Fruit fly (Drosophila melanogaster): ENCODE results near the gene Gs1.

Gs1 gene

DNA sequence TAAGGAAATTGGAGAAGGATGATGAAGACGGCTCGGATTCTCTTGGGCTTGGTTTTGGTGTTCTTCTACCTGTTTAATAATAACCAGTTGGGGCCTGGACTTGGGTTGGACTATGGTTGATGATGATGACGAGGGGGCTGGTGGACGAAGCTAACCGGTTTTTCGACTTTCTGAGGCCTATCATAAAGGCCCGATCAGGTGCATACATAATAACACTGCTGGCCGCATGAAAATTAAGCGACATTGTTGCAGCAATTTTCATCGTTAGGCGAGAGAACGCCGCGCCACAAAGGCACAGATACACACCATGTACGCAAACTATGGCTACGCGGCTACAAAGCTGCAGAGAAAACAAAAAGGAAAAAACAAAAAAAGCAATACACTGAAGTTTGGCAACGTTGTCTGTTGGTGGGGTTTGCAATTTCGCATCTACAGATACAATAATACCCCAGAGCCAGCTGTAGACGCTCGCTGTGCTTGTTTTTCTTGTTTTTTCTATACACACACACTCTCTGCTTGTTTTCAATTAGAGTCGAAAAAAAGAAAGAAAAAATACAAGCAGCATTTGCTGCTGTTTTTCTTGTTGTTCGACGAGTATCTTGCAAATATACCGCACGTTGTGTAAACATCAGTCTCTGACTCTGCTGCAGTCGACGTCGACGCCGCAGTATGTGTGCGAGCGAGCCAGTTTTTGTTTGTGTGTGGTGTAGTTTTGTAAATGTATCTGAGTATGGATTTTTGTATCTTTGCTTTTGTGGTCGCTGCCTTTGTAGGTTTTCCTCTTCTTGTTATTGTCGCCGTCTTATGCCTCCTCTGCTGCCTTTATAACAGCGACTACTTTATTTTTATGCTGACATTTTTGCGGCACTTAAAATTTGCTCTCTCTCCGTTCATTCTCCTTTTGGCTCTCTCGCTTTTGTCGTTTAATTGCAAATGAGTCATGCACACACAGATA, 34.5 kb downstream of the Gs1 start (continued):
- peak; percentile 90 for TF ChIP-seq CG4328 (GFP tag; optimal IDR thresholded peaks at IDR 0.05)
- TF ChIP-seq sens-2 (GFP tag; IDR thresholded peaks at IDR 0.05): no peak
- peak; percentile 88 for TF ChIP-seq CrebB (tag; optimal IDR thresholded peaks at IDR 0.05)
- TF ChIP-seq CG7556 (GFP tag; optimal IDR thresholded peaks at IDR 0.05): peak; percentile 80
- TF ChIP-seq disco-r (GFP tag; optimal IDR thresholded peaks at IDR 0.05): peak; percentile 41
- TF ChIP-seq Dbx (GFP tag; IDR thresholded peaks at IDR 0.05): no peak
- no peak for TF ChIP-seq Dref (GFP tag; IDR thresholded peaks at IDR 0.05)
- TF ChIP-seq emc (GFP tag; optimal IDR thresholded peaks at IDR 0.05): no peak
- TF ChIP-seq Antp (GFP tag; optimal IDR thresholded peaks at IDR 0.05): no peak
- peak; percentile 69 for TF ChIP-seq CG11398 (GFP tag; optimal IDR thresholded peaks at IDR 0.05)
- peak; percentile 67 for TF ChIP-seq CG15269 (tag; optimal IDR thresholded peaks at IDR 0.05)
- TF ChIP-seq lov (optimal IDR thresholded peaks at IDR 0.05): no peak
- no peak for TF ChIP-seq lov (GFP tag; IDR thresholded peaks at IDR 0.05)
- peak; percentile 71 for TF ChIP-seq CG11723 (GFP tag; optimal IDR thresholded peaks at IDR 0.05)
- peak; percentile 72 for TF ChIP-seq gro (GFP tag; optimal IDR thresholded peaks at IDR 0.05)
- TF ChIP-seq CG3065 (GFP tag; optimal IDR thresholded peaks at IDR 0.05): peak; percentile 26
- no peak for TF ChIP-seq tup (GFP tag; optimal IDR thresholded peaks at IDR 0.05)
- peak; percentile 64 for TF ChIP-seq bcd (GFP tag; optimal IDR thresholded peaks at IDR 0.05)
- TF ChIP-seq otp (GFP tag; IDR thresholded peaks at IDR 0.05): no peak
- no peak for TF ChIP-seq fd96Cb (tag; optimal IDR thresholded peaks at IDR 0.05)
- no peak for TF ChIP-seq Adf1 (GFP tag; IDR thresholded peaks at IDR 0.05)
- TF ChIP-seq D19B (GFP tag; optimal IDR thresholded peaks at IDR 0.05): peak; percentile 37
- TF ChIP-seq Opbp (GFP tag; IDR thresholded peaks at IDR 0.05; ENCODE audit: partially characterized antibody): no peak
- TF ChIP-seq Sox100B (GFP tag; optimal IDR thresholded peaks at IDR 0.05): peak; percentile 74
- TF ChIP-seq CG10565 (GFP tag; optimal IDR thresholded peaks at IDR 0.05): no peak
- no peak for TF ChIP-seq CG16813 (GFP tag; IDR thresholded peaks at IDR 0.05; ENCODE audit: partially characterized antibody)
- peak; percentile 12 for TF ChIP-seq ewg (GFP tag; optimal IDR thresholded peaks at IDR 0.05)
- TF ChIP-seq CG1603 (tag; optimal IDR thresholded peaks at IDR 0.05): peak; percentile 54
- peak; percentile 37 for TF ChIP-seq CG12942 (GFP tag; optimal IDR thresholded peaks at IDR 0.05)
- peak; percentile 36 for TF ChIP-seq sima (GFP tag; optimal IDR thresholded peaks at IDR 0.05)
- TF ChIP-seq CG13287 (GFP tag; IDR thresholded peaks at IDR 0.05; ENCODE audit: partially characterized antibody): no peak
- peak; percentile 85 for TF ChIP-seq pros (GFP tag; optimal IDR thresholded peaks at IDR 0.05)
- no peak for TF ChIP-seq CG43689 (GFP tag; IDR thresholded peaks at IDR 0.05)
- TF ChIP-seq tgo (GFP tag; IDR thresholded peaks at IDR 0.05): no peak
- no peak for TF ChIP-seq Oaz (GFP tag; IDR thresholded peaks at IDR 0.05)
- TF ChIP-seq CkIIα-i1 (GFP tag; IDR thresholded peaks at IDR 0.05): no peak
- TF ChIP-seq CG2129 (GFP tag; IDR thresholded peaks at IDR 0.05; ENCODE audit: partially characterized antibody): no peak
- peak; percentile 97 for TF ChIP-seq corto (GFP tag; optimal IDR thresholded peaks at IDR 0.05)
- TF ChIP-seq MESR4 (GFP tag; optimal IDR thresholded peaks at IDR 0.05): no peak
- no peak for TF ChIP-seq Dll (GFP tag; IDR thresholded peaks at IDR 0.05; ENCODE audit: partially characterized antibody)
- peak; percentile 43 for TF ChIP-seq CG7271 (tag; optimal IDR thresholded peaks at IDR 0.05)
- TF ChIP-seq nau (GFP tag; optimal IDR thresholded peaks at IDR 0.05): peak; percentile 91
- TF ChIP-seq NC2α (GFP tag; optimal IDR thresholded peaks at IDR 0.05): peak; percentile 41
- peak; percentile 29 for TF ChIP-seq CG1602 (GFP tag; optimal IDR thresholded peaks at IDR 0.05)
- no peak for TF ChIP-seq ham (GFP tag; IDR thresholded peaks at IDR 0.05)
- TF ChIP-seq maf-S (GFP tag; optimal IDR thresholded peaks at IDR 0.05): peak; percentile 38
- TF ChIP-seq az2 (GFP tag; optimal IDR thresholded peaks at IDR 0.05): peak; percentile 6
- TF ChIP-seq CG17568 (GFP tag; optimal IDR thresholded peaks at IDR 0.05): peak; percentile 81
- peak; percentile 8 for TF ChIP-seq tio (GFP tag; optimal IDR thresholded peaks at IDR 0.05)

All from whole organism, embryonic.